Worm (Caenorhabditis elegans): Measurements from ENCODE around the gene him-10.
A peak's percentile ranks its signal among the peaks of the same experiment; 100 is the strongest.

Gene him-10

DNA sequence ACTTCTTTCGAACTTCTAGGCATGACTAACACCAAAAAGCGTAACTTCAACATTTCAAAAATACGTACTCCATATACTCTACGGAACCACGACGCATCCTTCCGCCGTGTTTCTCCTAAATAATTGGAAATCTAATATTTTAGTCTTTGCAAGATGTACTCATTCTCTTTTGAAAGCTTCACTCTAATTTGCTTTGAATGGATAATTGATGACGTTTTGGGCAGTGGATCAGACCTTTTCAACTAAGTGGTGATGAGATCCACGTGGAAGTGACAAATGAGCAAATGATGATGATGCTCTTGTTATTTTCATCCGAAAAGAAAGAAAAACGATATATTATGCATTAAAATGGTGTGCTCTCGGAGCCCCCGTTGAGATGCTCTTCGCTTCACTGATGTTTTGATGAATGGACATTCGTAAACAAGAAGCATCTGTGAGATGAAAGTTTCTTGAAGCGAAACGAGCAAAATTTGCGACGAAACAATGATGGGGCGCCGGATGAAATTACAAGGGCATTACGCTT is 21.5 kb downstream of the him-10 start:
- TF ChIP-seq mel-28 (tag; optimal IDR thresholded peaks at IDR 0.05; ENCODE audit: borderline replicate concordance) (no peak), lin-35 (GFP tag; optimal IDR thresholded peaks at IDR 0.05) (no peak), ztf-18 (tag; optimal IDR thresholded peaks at IDR 0.05) (no peak), aptf-2 (GFP tag; conservative IDR thresholded peaks at IDR 0.05) (no peak), ztf-3 (GFP tag; optimal IDR thresholded peaks at IDR 0.05) (no peak), lsl-1 (GFP tag; optimal IDR thresholded peaks at IDR 0.05) (no peak), tlf-1 (GFP tag; optimal IDR thresholded peaks at IDR 0.05) (no peak), somi-1 (GFP tag; optimal IDR thresholded peaks at IDR 0.05) (no peak), rcor-1 (GFP tag; IDR thresholded peaks at IDR 0.05) (no peak), hlh-12 (tag; optimal IDR thresholded peaks at IDR 0.05) (no peak), let-526 (GFP tag; IDR thresholded peaks at IDR 0.05) (no peak), mxl-1 (tag; optimal IDR thresholded peaks at IDR 0.05) (no peak), nhr-90 (tag; optimal IDR thresholded peaks at IDR 0.05) (no peak), ceh-79 (tag; optimal IDR thresholded peaks at IDR 0.05) (no peak), snpc-3.4 (tag; optimal IDR thresholded peaks at IDR 0.05) (no peak), akir-1 (GFP tag; optimal IDR thresholded peaks at IDR 0.05) (no peak), nhr-27 (tag; optimal IDR thresholded peaks at IDR 0.05) (no peak), fkh-3 (tag; optimal IDR thresholded peaks at IDR 0.05) (no peak), ceh-58 (GFP tag; IDR thresholded peaks at IDR 0.05) (no peak), ZK185.1 (tag; optimal IDR thresholded peaks at IDR 0.05; ENCODE audit: poor library complexity, severe bottlenecking) (no peak)

DNA sequence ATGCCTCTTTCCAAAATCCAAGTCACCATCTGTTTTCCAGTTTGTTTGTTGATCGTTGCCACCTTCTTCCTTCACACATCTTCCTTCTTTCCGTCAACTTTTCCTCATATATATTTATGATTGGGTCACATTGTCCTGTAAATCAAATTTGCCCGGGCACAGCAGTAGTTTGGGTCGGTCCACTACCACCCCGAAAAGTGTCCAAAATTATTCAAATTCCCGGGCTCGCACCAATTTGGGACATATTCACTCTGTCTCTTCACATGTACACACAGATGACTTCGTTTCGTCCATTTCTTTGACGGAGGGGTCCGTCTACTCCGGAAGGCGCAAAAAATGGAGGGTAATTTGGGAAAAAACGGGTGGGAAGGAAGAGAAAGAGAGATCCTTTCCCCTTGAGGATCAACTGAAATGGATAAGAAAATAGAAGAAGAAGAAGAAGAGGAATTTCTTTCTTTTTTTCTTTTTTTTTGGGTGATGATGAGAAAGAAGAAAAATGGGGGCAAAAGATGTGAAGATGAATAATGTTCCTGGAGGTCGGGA is 23.9 kb downstream of the him-10 start:
- TF ChIP-seq lin-26 (GFP tag; IDR thresholded peaks at IDR 0.05): no peak
- 0 out of 2 replicates have a peak, but pooled peaks have one; percentile 40 for TF ChIP-seq zfh-2 (GFP tag; conservative IDR thresholded peaks at IDR 0.05)
- TF ChIP-seq madf-8 (GFP tag; conservative IDR thresholded peaks at IDR 0.05): no peak
- 0 out of 2 replicates have a peak, but pooled peaks have one; percentile 30 for TF ChIP-seq F37B4.10 (GFP tag; IDR thresholded peaks at IDR 0.05)
- TF ChIP-seq C17E4.6 (GFP tag; IDR thresholded peaks at IDR 0.05): no peak
- no peak for TF ChIP-seq lsy-27 (tag; optimal IDR thresholded peaks at IDR 0.05; ENCODE audit: borderline replicate concordance, insufficient read depth)
- no peak for TF ChIP-seq die-1 (tag; optimal IDR thresholded peaks at IDR 0.05)
- TF ChIP-seq K12H6.12 (tag; optimal IDR thresholded peaks at IDR 0.05): no peak

DNA sequence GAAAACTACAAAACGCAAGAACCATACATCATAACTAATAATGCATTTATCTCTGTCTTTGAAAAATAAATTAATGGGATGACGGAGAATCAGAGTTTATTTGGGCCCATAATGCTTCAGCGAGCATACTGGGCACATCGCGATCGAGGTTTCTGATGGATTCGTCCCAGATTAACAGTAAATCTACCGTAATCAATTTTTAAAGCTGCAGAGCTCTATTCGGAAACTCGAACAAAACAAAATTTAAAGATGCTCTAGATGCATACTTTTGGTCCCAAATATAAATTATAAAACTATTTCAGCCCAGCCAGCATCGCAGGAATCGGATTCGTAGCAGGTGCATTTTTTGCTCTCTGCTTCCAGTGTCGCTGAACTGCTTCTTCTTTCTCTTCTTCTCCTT is 25.0 kb downstream of the him-10 start:
- TF ChIP-seq lir-1 (GFP tag; conservative IDR thresholded peaks at IDR 0.05) (0 out of 2 replicates have a peak, but pooled peaks have one; percentile 5), F37B4.10 (GFP tag; IDR thresholded peaks at IDR 0.05) (no peak), cebp-1 (GFP tag; IDR thresholded peaks at IDR 0.05) (no peak), cebp-1 (tag; optimal IDR thresholded peaks at IDR 0.05) (peak; percentile 8), hsf-1 (GFP tag; IDR thresholded peaks at IDR 0.05) (no peak), ztf-18 (tag; optimal IDR thresholded peaks at IDR 0.05) (no peak), ztf-25 (GFP tag; IDR thresholded peaks at IDR 0.05) (no peak), athp-1 (tag; optimal IDR thresholded peaks at IDR 0.05) (no peak), ama-1 (optimal IDR thresholded peaks at IDR 0.05) (no peak), ama-1 (GFP tag; optimal IDR thresholded peaks at IDR 0.05) (no peak), dox-1 (GFP tag; IDR thresholded peaks at IDR 0.05) (0 out of 2 replicates have a peak, but pooled peaks have one; percentile 5), madf-6 (GFP tag; IDR thresholded peaks at IDR 0.05) (0 out of 2 replicates have a peak, but pooled peaks have one; percentile 6), dpl-1 (GFP tag; optimal IDR thresholded peaks at IDR 0.05) (no peak), B0336.3 (GFP tag; IDR thresholded peaks at IDR 0.05) (peak; percentile 52; the same call in 1 of the 2 replicates), ZK185.1 (tag; optimal IDR thresholded peaks at IDR 0.05; ENCODE audit: poor library complexity, severe bottlenecking) (peak; percentile 0), nfyb-1 (GFP tag; IDR thresholded peaks at IDR 0.05) (no peak), cebp-2 (GFP tag; IDR thresholded peaks at IDR 0.05) (no peak), Y67H2A.10 (GFP tag; conservative IDR thresholded peaks at IDR 0.05) (peak; percentile 43; the same call in 1 of the 2 replicates), aptf-2 (GFP tag; conservative IDR thresholded peaks at IDR 0.05) (no peak), ets-4 (GFP tag; optimal IDR thresholded peaks at IDR 0.05) (no peak), B0019.2 (GFP tag; conservative IDR thresholded peaks at IDR 0.05) (no peak), die-1 (tag; optimal IDR thresholded peaks at IDR 0.05) (no peak), egl-44 (GFP tag; IDR thresholded peaks at IDR 0.05) (0 out of 2 replicates have a peak, but pooled peaks have one; percentile 12)

All from whole organism, young adult.